Fruit fly (Drosophila melanogaster) whole organism, adult: ENCODE data around the gene CG6800.

ENCODE experiments used
- CG12768 ChIP-seq: fragments of 200-800 bp; sonication (Bioruptor generic); optimal IDR thresholded peaks from 2 replicates; lab custom pipeline; 2017; ENCODE audit warnings: missing biosample characterization, missing genetic modification characterization, mild to moderate bottlenecking, moderate library complexity, missing genetic modification reagents
- CG5204 ChIP-seq: fragments of 200-800 bp; sonication (Bioruptor generic); optimal IDR thresholded peaks from 2 replicates; lab custom pipeline; 2016; ENCODE audit warnings: missing biosample characterization, missing genetic modification characterization
- CG7101 ChIP-seq: fragments of 200-800 bp; sonication (Bioruptor generic); optimal IDR thresholded peaks from 2 replicates; lab custom pipeline; 2018; ENCODE audit warnings: missing biosample characterization, mild to moderate bottlenecking, missing genetic modification characterization, moderate library complexity
- bab1 ChIP-seq: fragments of 200-800 bp; sonication (Bioruptor generic); optimal IDR thresholded peaks from 3 replicates; lab custom pipeline; 2019; ENCODE audit warnings: missing biosample characterization, mild to moderate bottlenecking, missing genetic modification characterization, moderate library complexity
- cic ChIP-seq: fragments of 200-800 bp; sonication (Bioruptor generic); optimal IDR thresholded peaks from 2 replicates; lab custom pipeline; 2017; ENCODE audit warnings: missing biosample characterization, mild to moderate bottlenecking, missing genetic modification characterization, moderate library complexity
- kay ChIP-seq: fragments of 200-800 bp; sonication (Bioruptor generic); peaks from one replicate; lab custom pipeline; 2016; ENCODE audit warnings: missing biosample characterization, missing genetic modification characterization, borderline replicate concordance
- pad ChIP-seq: fragments of 200-800 bp; sonication (Bioruptor generic); optimal IDR thresholded peaks from 3 replicates; lab custom pipeline; 2017; ENCODE audit warnings: missing biosample characterization, missing genetic modification characterization, mild to moderate bottlenecking, moderate library complexity, missing genetic modification reagents
- tj ChIP-seq: fragments of 200-800 bp; sonication (Bioruptor generic); optimal IDR thresholded peaks from 3 replicates; lab custom pipeline; 2017; ENCODE audit warnings: missing biosample characterization, mild to moderate bottlenecking, missing genetic modification characterization, moderate library complexity

dm6 chr3R:21825140-21825539, 49.2 kb downstream of the CG6800 start:
- TF ChIP-seq CG7101 (tag; lab: Kevin White, UChicago), result peak; percentile 30
- no peak for TF ChIP-seq pad (GFP tag; lab: Kevin White, UChicago)
- TF ChIP-seq bab1, result no peak
- TF ChIP-seq CG12768 (GFP tag; lab: Kevin White, UChicago), result no peak
- TF ChIP-seq tj, result no peak
- no peak for TF ChIP-seq cic (GFP tag; lab: Kevin White, UChicago)
- no peak for TF ChIP-seq CG5204 (GFP tag; lab: Kevin White, UChicago)
- no peak for TF ChIP-seq kay (GFP tag; lab: Kevin White, UChicago)
